Fruit fly (Drosophila melanogaster) Kc167 (cell line): ENCODE measurements around the gene Arpc1.

ENCODE experiments used
- Myc ChIP-seq: fragments of >200 bp; optimal IDR thresholded peaks from 2 replicates; lab custom pipeline; 2017; ENCODE audit warnings: missing external identifiers
- Sin3A ChIP-seq: fragments of >200 bp; optimal IDR thresholded peaks from 2 replicates; lab custom pipeline; 2018; ENCODE audit warnings: missing external identifiers
- h ChIP-seq: fragments of >200 bp; optimal IDR thresholded peaks from 3 replicates; lab custom pipeline; 2018; ENCODE audit warnings: missing external identifiers
- insv ChIP-seq: fragments of >200 bp; optimal IDR thresholded peaks from 3 replicates; lab custom pipeline; 2018; ENCODE audit warnings: missing external identifiers
- psq ChIP-seq: fragments of >200 bp; optimal IDR thresholded peaks from 2 replicates; lab custom pipeline; 2017; ENCODE audit warnings: missing external identifiers
- ttk ChIP-seq: sonication (Bioruptor generic); optimal IDR thresholded peaks from 2 replicates; lab custom pipeline; 2017; ENCODE audit warnings: missing external identifiers

Gene Arpc1

dm6 chr2L:13802075-13802639 is 27.4 kb downstream of the Arpc1 start:
- TF ChIP-seq psq (no peak), Myc (lab: Kevin White, UChicago) (no peak), insv (lab: Kevin White, UChicago) (no peak), Sin3A (no peak), ttk (lab: Kevin White, UChicago) (no peak), h (lab: Kevin White, UChicago) (no peak)

dm6 chr2L:13801166-13801565 is 28.4 kb downstream of the Arpc1 start:
- no peak for TF ChIP-seq ttk (lab: Kevin White, UChicago)

dm6 chr2L:13793405-13793804 is 36.1 kb downstream of the Arpc1 start, which contains the start of gene Sec71:
Gene Sec71 (plus strand): TSS chr2L:13793521.
- no peak for TF ChIP-seq insv (lab: Kevin White, UChicago)
- TF ChIP-seq ttk (lab: Kevin White, UChicago) = no peak
- no peak for TF ChIP-seq Myc (lab: Kevin White, UChicago)
- TF ChIP-seq h (lab: Kevin White, UChicago) = no peak
- no peak for TF ChIP-seq Sin3A
- no peak for TF ChIP-seq psq

- TF ChIP-seq psq = no peak
- TF ChIP-seq Sin3A = no peak
- TF ChIP-seq h (lab: Kevin White, UChicago) = no peak
- no peak for TF ChIP-seq ttk (lab: Kevin White, UChicago)
- TF ChIP-seq insv (lab: Kevin White, UChicago) = no peak
- TF ChIP-seq Myc (lab: Kevin White, UChicago) = no peak
Observed at dm6 chr2L:13790715-13791114, 38.8 kb downstream of the Arpc1 start, which contains the start of gene CG16863. Gene CG16863 (plus strand): TSS chr2L:13790959.

dm6 chr2L:13784155-13784681 is 45.3 kb downstream of the Arpc1 start, which contains the start of gene CG16890:
Gene CG16890 (minus strand): TSS chr2L:13784338.
- TF ChIP-seq ttk (lab: Kevin White, UChicago) (no peak), h (lab: Kevin White, UChicago) (no peak), insv (lab: Kevin White, UChicago) (no peak), psq (no peak), Sin3A (no peak), Myc (lab: Kevin White, UChicago) (no peak)

- TF ChIP-seq h (lab: Kevin White, UChicago) (no peak), psq (no peak), ttk (lab: Kevin White, UChicago) (no peak), Sin3A (no peak), Myc (lab: Kevin White, UChicago) (no peak), insv (lab: Kevin White, UChicago) (no peak)
Observed at dm6 chr2L:13783264-13784154, 46.0 kb downstream of the Arpc1 start, which contains the start of gene Eato. Gene Eato (plus strand): TSS chr2L:13784084.

- TF ChIP-seq psq = no peak
- no peak for TF ChIP-seq ttk (lab: Kevin White, UChicago)
- no peak for TF ChIP-seq Myc (lab: Kevin White, UChicago)
- no peak for TF ChIP-seq insv (lab: Kevin White, UChicago)
- no peak for TF ChIP-seq Sin3A
- TF ChIP-seq h (lab: Kevin White, UChicago) = no peak
Observed at dm6 chr2L:13780109-13780947, 49.2 kb downstream of the Arpc1 start, which contains the start of the genes CG9008 and p38b. Gene CG9008 (minus strand): TSS chr2L:13780165. Gene p38b (plus strand): TSS chr2L:13780689.

- TF ChIP-seq h (lab: Kevin White, UChicago) (no peak), Myc (lab: Kevin White, UChicago) (no peak), ttk (lab: Kevin White, UChicago) (no peak), Sin3A (no peak), insv (lab: Kevin White, UChicago) (no peak), psq (no peak)
Observed at dm6 chr2L:13779795-13780108, 49.8 kb downstream of the Arpc1 start.

- TF ChIP-seq ttk (lab: Kevin White, UChicago) (no peak), Myc (lab: Kevin White, UChicago) (no peak), Sin3A (no peak), h (lab: Kevin White, UChicago) (no peak), psq (no peak), insv (lab: Kevin White, UChicago) (no peak)
Observed at dm6 chr2L:13779162-13779561, 50.4 kb downstream of the Arpc1 start.

dm6 chr2L:13778648-13779047 is 50.9 kb downstream of the Arpc1 start:
- TF ChIP-seq h (lab: Kevin White, UChicago) = no peak
- no peak for TF ChIP-seq psq
- TF ChIP-seq Sin3A = no peak
- TF ChIP-seq Myc (lab: Kevin White, UChicago) = no peak
